Worm (Caenorhabditis elegans): Measurements from ENCODE around the gene ufbp-1.

Gene ufbp-1

DNA sequence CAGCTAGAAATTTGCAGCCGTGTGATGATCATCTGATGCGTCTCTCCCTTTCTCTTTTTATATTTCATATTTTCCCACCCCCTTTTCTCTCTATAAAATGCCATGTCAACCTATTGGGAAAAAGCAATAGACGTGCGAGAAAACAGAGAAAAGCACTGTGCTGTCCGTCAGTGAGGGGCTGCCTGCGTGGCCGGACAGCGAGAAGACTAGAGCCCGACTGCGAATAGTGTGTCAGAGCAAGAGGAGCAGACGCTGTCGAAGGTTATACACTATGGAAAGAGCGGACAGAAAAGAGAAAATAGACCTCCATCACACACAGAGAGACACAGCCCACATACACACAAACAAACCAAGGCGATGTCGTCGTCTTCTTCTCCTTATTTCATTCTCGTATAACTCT is 18.3 kb downstream of the ufbp-1 start (continued):
- peak; percentile 47 for TF ChIP-seq tbp1 (GFP tag; optimal IDR thresholded peaks at IDR 0.05)
- TF ChIP-seq nhr-179 (tag; optimal IDR thresholded peaks at IDR 0.05), result no peak
- no peak for TF ChIP-seq F49E8.2 (tag; optimal IDR thresholded peaks at IDR 0.05; ENCODE audit: insufficient read depth)
- TF ChIP-seq Y79H2A.3 (GFP tag; conservative IDR thresholded peaks at IDR 0.05), result no peak
- TF ChIP-seq mxl-1 (tag; optimal IDR thresholded peaks at IDR 0.05), result no peak
- no peak for TF ChIP-seq F37B4.10 (GFP tag; IDR thresholded peaks at IDR 0.05)
- 0 out of 2 replicates have a peak, but pooled peaks have one; percentile 50 for TF ChIP-seq F39B2.1 (GFP tag; IDR thresholded peaks at IDR 0.05)
- no peak for TF ChIP-seq F10E7.11 (tag; optimal IDR thresholded peaks at IDR 0.05)
- peak in 1 of 3 experiments; percentile 27 for TF ChIP-seq lin-35 (GFP tag; optimal IDR thresholded peaks at IDR 0.05)
- TF ChIP-seq ceh-79 (tag; optimal IDR thresholded peaks at IDR 0.05), result no peak
- TF ChIP-seq unc-62 (GFP tag; optimal IDR thresholded peaks at IDR 0.05), result peak; percentile 61
- peak; percentile 41 for TF ChIP-seq egrh-3 (GFP tag; IDR thresholded peaks at IDR 0.05)
- no peak for TF ChIP-seq B0035.1 (tag; optimal IDR thresholded peaks at IDR 0.05)
- peak; percentile 35 for TF ChIP-seq F22D6.2 (tag; optimal IDR thresholded peaks at IDR 0.05)
- peak; percentile 62 for TF ChIP-seq ZK185.1 (tag; optimal IDR thresholded peaks at IDR 0.05; ENCODE audit: poor library complexity, severe bottlenecking)
- no peak for TF ChIP-seq C17E4.6 (GFP tag; IDR thresholded peaks at IDR 0.05)
- TF ChIP-seq ztf-26 (tag; optimal IDR thresholded peaks at IDR 0.05), result peak; percentile 54
- TF ChIP-seq him-1 (tag; optimal IDR thresholded peaks at IDR 0.05), result no peak
- TF ChIP-seq lin-40 (tag; optimal IDR thresholded peaks at IDR 0.05), result peak; percentile 74
- TF ChIP-seq ekl-4 (GFP tag; IDR thresholded peaks at IDR 0.05), result peak; percentile 58; the same call in 1 of the 2 replicates
- peak; percentile 56 for TF ChIP-seq nhr-90 (tag; optimal IDR thresholded peaks at IDR 0.05)
- TF ChIP-seq F23B12.7 (tag; optimal IDR thresholded peaks at IDR 0.05; ENCODE audit: insufficient read depth), result no peak
- no peak for TF ChIP-seq ceh-100 (GFP tag; IDR thresholded peaks at IDR 0.05)
- no peak for TF ChIP-seq hlh-12 (tag; optimal IDR thresholded peaks at IDR 0.05)
- TF ChIP-seq snpc-1.1 (tag; optimal IDR thresholded peaks at IDR 0.05; ENCODE audit: insufficient read depth), result peak; percentile 27
- TF ChIP-seq let-607 (tag; optimal IDR thresholded peaks at IDR 0.05), result peak; percentile 90 to 92
- no peak for TF ChIP-seq lsy-27 (tag; optimal IDR thresholded peaks at IDR 0.05; ENCODE audit: borderline replicate concordance, insufficient read depth)
- no peak for TF ChIP-seq F57A8.1 (GFP tag; optimal IDR thresholded peaks at IDR 0.05)
- TF ChIP-seq hsf-1 (GFP tag; IDR thresholded peaks at IDR 0.05), result no peak
- no peak for TF ChIP-seq F57C9.4 (tag; optimal IDR thresholded peaks at IDR 0.05)
- peak; percentile 86 for TF ChIP-seq hmg-1.2 (GFP tag; IDR thresholded peaks at IDR 0.05)
- TF ChIP-seq zfh-2 (GFP tag; conservative IDR thresholded peaks at IDR 0.05), result peak; percentile 94
- peak; percentile 43 for TF ChIP-seq lin-54 (GFP tag; optimal IDR thresholded peaks at IDR 0.05)
- no peak for TF ChIP-seq aptf-2 (GFP tag; conservative IDR thresholded peaks at IDR 0.05)
- peak; percentile 83 for TF ChIP-seq K12H6.12 (tag; optimal IDR thresholded peaks at IDR 0.05)
- no peak for TF ChIP-seq madf-3 (GFP tag; IDR thresholded peaks at IDR 0.05)
- TF ChIP-seq madf-8 (GFP tag; conservative IDR thresholded peaks at IDR 0.05), result no peak
- peak; percentile 68 for TF ChIP-seq ets-4 (GFP tag; optimal IDR thresholded peaks at IDR 0.05)
- peak; percentile 67; the same call in 1 of the 2 replicates for TF ChIP-seq cebp-1 (GFP tag; IDR thresholded peaks at IDR 0.05)
- TF ChIP-seq cebp-1 (tag; optimal IDR thresholded peaks at IDR 0.05), result peak; percentile 83
- TF ChIP-seq akir-1 (GFP tag; optimal IDR thresholded peaks at IDR 0.05), result no peak
- no peak for TF ChIP-seq snpc-3.4 (tag; optimal IDR thresholded peaks at IDR 0.05)
- peak; percentile 83 for TF ChIP-seq dox-1 (GFP tag; IDR thresholded peaks at IDR 0.05)
- no peak for TF ChIP-seq tlf-1 (GFP tag; optimal IDR thresholded peaks at IDR 0.05)
- TF ChIP-seq lag-1 (GFP tag; IDR thresholded peaks at IDR 0.05), result no peak
- TF ChIP-seq efl-1 (GFP tag; optimal IDR thresholded peaks at IDR 0.05), result no peak
- TF ChIP-seq mel-28 (tag; optimal IDR thresholded peaks at IDR 0.05; ENCODE audit: borderline replicate concordance), result no peak
- TF ChIP-seq pha-4 (tag; optimal IDR thresholded peaks at IDR 0.05), result no peak
